Fruit fly (Drosophila melanogaster) whole organism, embryonic: ENCODE data around the gene PIG-C.

Experiments
- CG10267 ChIP-seq: fragments of 200-800 bp; sonication (Bioruptor generic); optimal IDR thresholded peaks from 2 replicates; lab custom pipeline; 2018; ENCODE audit warnings: missing biosample characterization, mild to moderate bottlenecking, missing genetic modification characterization, moderate library complexity
- CG10462 ChIP-seq: fragments of 200-800 bp; sonication (Bioruptor generic); optimal IDR thresholded peaks from 2 replicates; lab custom pipeline; 2016; ENCODE audit warnings: missing biosample characterization, missing genetic modification characterization
- CG15514 ChIP-seq: fragments of 200-800 bp; sonication (Bioruptor generic); optimal IDR thresholded peaks from 3 replicates; lab custom pipeline; 2017; ENCODE audit warnings: missing biosample characterization, missing genetic modification characterization, mild to moderate bottlenecking, moderate library complexity, missing genetic modification reagents
- CG1792 ChIP-seq: fragments of 200-800 bp; sonication (Bioruptor generic); optimal IDR thresholded peaks from 2 replicates; lab custom pipeline; 2016; ENCODE audit warnings: missing biosample characterization, missing genetic modification characterization
- CTCF ChIP-seq: fragments of 200-800 bp; sonication (Bioruptor generic); optimal IDR thresholded peaks from 2 replicates; lab custom pipeline; 2017; ENCODE audit warnings: missing biosample characterization, mild to moderate bottlenecking, missing genetic modification characterization, moderate library complexity
- Dek ChIP-seq: fragments of 200-800 bp; sonication (Bioruptor generic); optimal IDR thresholded peaks from 3 replicates; lab custom pipeline; 2019; ENCODE audit warnings: missing biosample characterization, mild to moderate bottlenecking, missing genetic modification characterization, moderate library complexity
- E2f2 ChIP-seq: fragments of 200-800 bp; sonication (Bioruptor generic); IDR thresholded peaks from 2 replicates; pipeline ENCODE4 v1.3.6; 2022; ENCODE audit warnings: missing biosample characterization, missing genetic modification characterization
- Hmx ChIP-seq: fragments of 200-800 bp; sonication (Bioruptor generic); optimal IDR thresholded peaks from 2 replicates; lab custom pipeline; 2016; ENCODE audit warnings: missing biosample characterization, missing genetic modification characterization
- Hr3 ChIP-seq: fragments of 200-800 bp; sonication (Bioruptor generic); optimal IDR thresholded peaks from 3 replicates; lab custom pipeline; 2016; ENCODE audit warnings: missing biosample characterization, missing genetic modification characterization
- bcd ChIP-seq: fragments of 200-800 bp; sonication (Bioruptor generic); optimal IDR thresholded peaks from 2 replicates; lab custom pipeline; 2017; ENCODE audit warnings: missing biosample characterization, mild to moderate bottlenecking, missing genetic modification characterization
- ind ChIP-seq: fragments of 200-800 bp; sonication (Bioruptor generic); optimal IDR thresholded peaks from 3 replicates; lab custom pipeline; 2016; ENCODE audit warnings: missing biosample characterization, missing genetic modification characterization

DNA sequence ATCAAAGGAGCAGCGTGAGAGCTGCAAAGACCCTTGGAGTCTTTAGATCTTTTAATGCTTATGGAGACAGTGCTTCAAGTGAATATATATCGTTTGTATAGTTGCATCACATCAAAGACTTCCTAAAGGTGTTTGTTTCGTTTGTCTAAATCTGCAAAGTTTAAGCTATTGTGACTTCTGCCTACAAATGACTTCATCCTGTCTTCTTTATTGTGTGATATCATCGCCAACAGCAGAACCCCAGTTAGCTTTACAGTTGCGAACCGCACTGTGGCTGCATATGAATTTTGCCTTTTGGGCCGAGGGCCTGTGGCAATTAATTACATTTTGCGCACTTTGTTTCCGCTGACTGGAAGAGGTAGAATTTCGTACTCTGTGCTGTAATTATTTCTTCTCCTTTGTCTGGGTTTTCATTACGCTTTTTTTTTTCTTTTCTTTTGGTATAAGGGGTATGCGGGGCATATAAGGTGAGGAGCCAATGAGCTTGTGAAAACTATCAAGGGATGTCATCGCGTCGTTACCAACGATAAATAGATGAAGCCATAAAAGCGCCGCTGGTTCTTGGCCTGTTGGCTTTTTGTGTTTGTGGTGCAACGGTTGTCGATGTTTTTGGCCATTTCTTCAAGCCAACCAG, 23.4 kb upstream of the PIG-C start:
- TF ChIP-seq CG10462 (GFP tag; lab: Kevin White, UChicago): no peak
- TF ChIP-seq CTCF (GFP tag; lab: Kevin White, UChicago): no peak
- TF ChIP-seq CG10267 (tag; lab: Kevin White, UChicago): no peak
- TF ChIP-seq E2f2 (GFP tag; lab: Robert Waterston, UW): no peak
- TF ChIP-seq Hmx (GFP tag; lab: Kevin White, UChicago): no peak
- TF ChIP-seq bcd (GFP tag; lab: Kevin White, UChicago): no peak
- no peak for TF ChIP-seq ind (GFP tag; lab: Kevin White, UChicago)
- no peak for TF ChIP-seq CG15514
- TF ChIP-seq CG1792 (GFP tag; lab: Kevin White, UChicago): no peak
- TF ChIP-seq Hr3 (GFP tag; lab: Kevin White, UChicago): no peak
- no peak for TF ChIP-seq Dek
